Worm (Caenorhabditis elegans) whole organism, early embryonic: ENCODE data around the gene Y102A11A.2.

Experiments
- B0310.2 ChIP-seq: sonication (generic microtip); optimal IDR thresholded peaks from 2 replicates; lab custom pipeline; 2016; ENCODE audit warnings: mild to moderate bottlenecking, missing genetic modification characterization, missing compliant biosample characterization
- F13C5.2 ChIP-seq: sonication (generic microtip); optimal IDR thresholded peaks from 2 replicates; lab custom pipeline; 2017; ENCODE audit warnings: mild to moderate bottlenecking, missing genetic modification characterization, inconsistent platforms, missing compliant biosample characterization
- aly-1 ChIP-seq: sonication (generic microtip); optimal IDR thresholded peaks from 2 replicates; lab custom pipeline; 2016; ENCODE audit warnings: missing genetic modification characterization, missing compliant biosample characterization
- ama-1 ChIP-seq: fragments of 150-350 bp; optimal IDR thresholded peaks from 2 replicates; lab custom pipeline; 2014
- ceh-36 ChIP-seq: sonication (generic microtip); optimal IDR thresholded peaks from 2 replicates; lab custom pipeline; 2016; ENCODE audit warnings: missing genetic modification characterization, inconsistent platforms, missing compliant biosample characterization
- ets-7 ChIP-seq: sonication (generic microtip); optimal IDR thresholded peaks from 2 replicates; lab custom pipeline; 2016; ENCODE audit warnings: missing genotype, missing genetic modification characterization, missing compliant biosample characterization
- flt-1 ChIP-seq: fragments of 200-800 bp; sonication (Bioruptor generic); IDR thresholded peaks from 2 replicates; pipeline ENCODE4 v1.3.6; 2022; ENCODE audit warnings: missing genetic modification characterization, missing compliant biosample characterization
- hnd-1 ChIP-seq: sonication (generic microtip); optimal IDR thresholded peaks from 2 replicates; lab custom pipeline; 2016; ENCODE audit warnings: missing genetic modification characterization, missing compliant biosample characterization
- pes-1 ChIP-seq: fragments of 200-800 bp; sonication (Bioruptor generic); IDR thresholded peaks from 2 replicates; pipeline ENCODE4 v1.3.6; 2022; ENCODE audit warnings: missing genetic modification reagents, missing genetic modification characterization, missing compliant biosample characterization
- scrt-1 ChIP-seq: fragments of 200-800 bp; sonication (Bioruptor generic); IDR thresholded peaks from 2 replicates; pipeline ENCODE4 v1.3.6; 2022; ENCODE audit warnings: missing genetic modification characterization, missing compliant biosample characterization
- sea-1 ChIP-seq: fragments of 200-800 bp; sonication (Bioruptor generic); conservative IDR thresholded peaks from 2 replicates; pipeline ENCODE4 v1.3.6; 2022; ENCODE audit warnings: missing genetic modification characterization, missing compliant biosample characterization
- tbx-11 ChIP-seq: fragments of 200-800 bp; sonication (Bioruptor generic); IDR thresholded peaks from 2 replicates; pipeline ENCODE4 v1.3.6; 2022; ENCODE audit warnings: missing genetic modification characterization, missing compliant biosample characterization
- tbx-37 ChIP-seq: fragments of 200-800 bp; sonication (Bioruptor generic); conservative IDR thresholded peaks from 2 replicates; pipeline ENCODE4 v1.3.6; 2022; ENCODE audit warnings: missing genetic modification reagents, missing genetic modification characterization, missing compliant biosample characterization

- no peak for TF ChIP-seq hnd-1
- TF ChIP-seq ceh-36 (tag; lab: Kevin White, UChicago): no peak
- TF ChIP-seq aly-1: no peak
- no peak for TF ChIP-seq ama-1 (lab: Kevin White, UChicago)
- no peak for TF ChIP-seq flt-1 (GFP tag; lab: Robert Waterston, UW)
- TF ChIP-seq tbx-37 (GFP tag; lab: Robert Waterston, UW): no peak
- no peak for TF ChIP-seq pes-1 (GFP tag; lab: Robert Waterston, UW)
- no peak for TF ChIP-seq ets-7
- TF ChIP-seq scrt-1 (GFP tag; lab: Robert Waterston, UW): no peak
- no peak for TF ChIP-seq F13C5.2 (tag; lab: Kevin White, UChicago)
- no peak for TF ChIP-seq tbx-11
- TF ChIP-seq sea-1: no peak
- TF ChIP-seq B0310.2 (tag; lab: Kevin White, UChicago): no peak
Measured at ce11 chrX:1990434-1990833, 36.0 kb upstream of the Y102A11A.2 start, which contains the start of gene Y40A1A.2.
